Worm (Caenorhabditis elegans): Measurements from ENCODE around the gene F28C6.10.

Gene F28C6.10

ce11 chrII:8577509-8578099 lies 30.2 kb upstream of the F28C6.10 start, which contains the start of gene F54C9.9 (continued):
- TF ChIP-seq tbx-2 (tag; optimal IDR thresholded peaks at IDR 0.05) = no peak
- TF ChIP-seq mef-2 (tag; optimal IDR thresholded peaks at IDR 0.05) = no peak
- peak; percentile 1 for TF ChIP-seq F16B12.6 (tag; optimal IDR thresholded peaks at IDR 0.05)

DNA sequence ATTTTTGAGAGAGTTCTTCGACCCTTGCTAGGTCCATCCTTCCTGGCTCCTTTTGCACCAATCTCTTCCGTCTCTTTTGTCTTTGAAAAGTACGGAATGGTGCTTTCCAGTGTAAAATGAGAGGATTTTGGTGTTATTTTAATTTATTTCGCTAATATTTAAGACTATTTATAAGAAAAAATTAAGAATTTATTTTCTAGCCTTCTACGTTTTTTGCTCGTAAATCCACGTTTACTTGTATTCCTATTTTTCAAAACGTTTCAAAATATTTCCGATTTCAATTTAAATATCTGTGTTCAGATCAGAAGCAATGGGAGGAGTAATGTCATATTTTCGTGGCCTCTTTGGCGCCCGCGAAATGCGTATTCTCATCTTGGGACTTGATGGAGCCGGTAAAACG lies 26.1 kb upstream of the F28C6.10 start, which contains the start of gene arl-1:
Gene arl-1 (plus strand): TSS at position 301 of the 400 bp plus-strand sequence.
- no peak for TF ChIP-seq lin-39 (tag; optimal IDR thresholded peaks at IDR 0.05)
- TF ChIP-seq dsc-1 (tag; optimal IDR thresholded peaks at IDR 0.05) = no peak
- no peak for TF ChIP-seq nhr-11 (tag; optimal IDR thresholded peaks at IDR 0.05)
- TF ChIP-seq C04F5.9 (tag; optimal IDR thresholded peaks at IDR 0.05) = no peak
- no peak for TF ChIP-seq lin-15B (tag; optimal IDR thresholded peaks at IDR 0.05)
- no peak for TF ChIP-seq tbx-2 (tag; optimal IDR thresholded peaks at IDR 0.05)
- no peak for TF ChIP-seq zag-1 (tag; optimal IDR thresholded peaks at IDR 0.05)
- TF ChIP-seq pag-3 (tag; optimal IDR thresholded peaks at IDR 0.05; ENCODE audit: borderline replicate concordance, insufficient read depth) = no peak
- TF ChIP-seq ztf-11 (tag; optimal IDR thresholded peaks at IDR 0.05) = no peak
- TF ChIP-seq C34B4.2 (tag; optimal IDR thresholded peaks at IDR 0.05) = no peak
- no peak for TF ChIP-seq snu-23 (GFP tag; optimal IDR thresholded peaks at IDR 0.05)
- TF ChIP-seq nhr-84 (tag; optimal IDR thresholded peaks at IDR 0.05) = no peak
- TF ChIP-seq vab-15 (tag; optimal IDR thresholded peaks at IDR 0.05) = no peak
- no peak for TF ChIP-seq nhr-19 (GFP tag; conservative IDR thresholded peaks at IDR 0.05)
- no peak for TF ChIP-seq grh-1 (GFP tag; IDR thresholded peaks at IDR 0.05)
- TF ChIP-seq fkh-8 (tag; optimal IDR thresholded peaks at IDR 0.05) = no peak

ce11 chrII:8583035-8583434 lies 24.7 kb upstream of the F28C6.10 start:
- no peak for TF ChIP-seq nhr-77 (tag; optimal IDR thresholded peaks at IDR 0.05)
- no peak for TF ChIP-seq vab-15 (tag; optimal IDR thresholded peaks at IDR 0.05)
- TF ChIP-seq ets-5 (GFP tag; IDR thresholded peaks at IDR 0.05) = no peak
- no peak for TF ChIP-seq nhr-85 (tag)
- no peak for TF ChIP-seq mep-1 (tag; optimal IDR thresholded peaks at IDR 0.05)
- no peak for TF ChIP-seq lin-15B (tag; optimal IDR thresholded peaks at IDR 0.05)
- TF ChIP-seq nhr-28 (tag; optimal IDR thresholded peaks at IDR 0.05) = no peak
- TF ChIP-seq fkh-4 (tag; optimal IDR thresholded peaks at IDR 0.05; ENCODE audit: borderline replicate concordance) = no peak
- TF ChIP-seq xbp-1 (tag; optimal IDR thresholded peaks at IDR 0.05) = no peak
- no peak for TF ChIP-seq aly-2 (tag; optimal IDR thresholded peaks at IDR 0.05)
- no peak for TF ChIP-seq nhr-237 (tag; optimal IDR thresholded peaks at IDR 0.05)
- TF ChIP-seq nhr-76 (tag; optimal IDR thresholded peaks at IDR 0.05) = no peak
- TF ChIP-seq mdl-1 (tag; optimal IDR thresholded peaks at IDR 0.05) = no peak
- no peak for TF ChIP-seq swsn-7 (tag; optimal IDR thresholded peaks at IDR 0.05)
- TF ChIP-seq pag-3 (tag; optimal IDR thresholded peaks at IDR 0.05; ENCODE audit: borderline replicate concordance, insufficient read depth) = no peak
- TF ChIP-seq tbx-2 (tag; optimal IDR thresholded peaks at IDR 0.05) = no peak
- no peak for TF ChIP-seq pqm-1 (tag; optimal IDR thresholded peaks at IDR 0.05)

- TF ChIP-seq unc-30 (tag; optimal IDR thresholded peaks at IDR 0.05) (no peak), blmp-1 (tag; optimal IDR thresholded peaks at IDR 0.05) (peak; percentile 64), nhr-20 (tag; optimal IDR thresholded peaks at IDR 0.05) (no peak), nhr-71 (tag; optimal IDR thresholded peaks at IDR 0.05) (peak; percentile 62), lin-14 (GFP tag; optimal IDR thresholded peaks at IDR 0.05) (peak; percentile 73), ceh-63 (GFP tag; optimal IDR thresholded peaks at IDR 0.05) (no peak), snu-23 (GFP tag; optimal IDR thresholded peaks at IDR 0.05) (peak; percentile 11), elt-3 (tag; optimal IDR thresholded peaks at IDR 0.05) (no peak), lsy-2 (tag; optimal IDR thresholded peaks at IDR 0.05) (peak in 1 of 2 experiments; percentile 57), nhr-77 (tag; optimal IDR thresholded peaks at IDR 0.05) (no peak), mep-1 (tag; optimal IDR thresholded peaks at IDR 0.05) (peak; percentile 12), C16A3.4 (tag; optimal IDR thresholded peaks at IDR 0.05) (peak; percentile 7), lin-35 (GFP tag; optimal IDR thresholded peaks at IDR 0.05) (peak in 1 of 2 experiments; percentile 14), ztf-4 (tag; optimal IDR thresholded peaks at IDR 0.05) (peak; percentile 30), rnt-1 (tag; optimal IDR thresholded peaks at IDR 0.05) (peak; percentile 42)
Observed at ce11 chrII:8585036-8585627, 22.6 kb upstream of the F28C6.10 start, which contains the start of gene F54C9.11. F54C9.11 (minus strand) TSS chrII:8585086.
